Worm (Caenorhabditis elegans) whole organism, late embryonic: ENCODE results near the gene F22E12.3.

Experiments
- C08G9.2 ChIP-seq: sonication (generic microtip); optimal IDR thresholded peaks from 2 replicates; lab custom pipeline; 2016; ENCODE audit warnings: mild to moderate bottlenecking, missing genetic modification characterization, moderate library complexity, missing compliant biosample characterization
- K02D7.2 ChIP-seq: sonication (generic microtip); optimal IDR thresholded peaks from 2 replicates; lab custom pipeline; 2017; ENCODE audit warnings: mild to moderate bottlenecking, missing genetic modification characterization, missing compliant biosample characterization
- Y22D7AL.16 ChIP-seq: sonication (generic microtip); optimal IDR thresholded peaks from 2 replicates; lab custom pipeline; 2016; ENCODE audit warnings: missing genetic modification characterization, missing compliant biosample characterization
- ahr-1 ChIP-seq: sonication (generic microtip); optimal IDR thresholded peaks from 2 replicates; lab custom pipeline; 2016; ENCODE audit warnings: missing genetic modification characterization, missing compliant biosample characterization
- ama-1 ChIP-seq: fragments of 150-350 bp; optimal IDR thresholded peaks from 2 replicates; lab custom pipeline; 2014
- ceh-14 ChIP-seq: sonication (generic microtip); optimal IDR thresholded peaks from 2 replicates; lab custom pipeline; 2016; ENCODE audit warnings: missing genotype, missing genetic modification characterization, missing compliant biosample characterization
- ceh-2 ChIP-seq: sonication (generic microtip); optimal IDR thresholded peaks from 2 replicates; lab custom pipeline; 2016; ENCODE audit warnings: missing genotype, missing genetic modification characterization, missing compliant biosample characterization
- ceh-24 ChIP-seq: sonication (generic microtip); optimal IDR thresholded peaks from 2 replicates; lab custom pipeline; 2016; ENCODE audit warnings: mild to moderate bottlenecking, missing genetic modification characterization, missing compliant biosample characterization
- ceh-30 ChIP-seq: fragments of 150-350 bp; optimal IDR thresholded peaks from 2 replicates; lab custom pipeline; 2014; ENCODE audit warnings: missing biosample characterization, missing genetic modification characterization
- ceh-31 ChIP-seq: sonication (generic microtip); optimal IDR thresholded peaks from 2 replicates; lab custom pipeline; 2016; ENCODE audit warnings: missing genetic modification characterization, missing compliant biosample characterization
- ceh-45 ChIP-seq: fragments of 200-800 bp; sonication (Bioruptor generic); IDR thresholded peaks from 2 replicates; pipeline ENCODE4 v1.3.6; 2022; ENCODE audit warnings: missing genetic modification reagents, missing genetic modification characterization, missing compliant biosample characterization
- ceh-48 ChIP-seq: sonication (generic microtip); optimal IDR thresholded peaks from 2 replicates; lab custom pipeline; 2016; ENCODE audit warnings: missing genetic modification characterization, inconsistent platforms, missing compliant biosample characterization
- ceh-9 ChIP-seq: sonication (generic microtip); optimal IDR thresholded peaks from 2 replicates; lab custom pipeline; 2016; ENCODE audit warnings: mild to moderate bottlenecking, missing genetic modification characterization, inconsistent platforms, missing compliant biosample characterization
- che-1 ChIP-seq: sonication (generic microtip); optimal IDR thresholded peaks from 2 replicates; lab custom pipeline; 2016; ENCODE audit warnings: mild to moderate bottlenecking, missing genetic modification characterization, missing compliant biosample characterization
- dve-1 ChIP-seq: sonication (generic microtip); optimal IDR thresholded peaks from 2 replicates; lab custom pipeline; 2017; ENCODE audit warnings: antibody characterized with exemption, mild to moderate bottlenecking, missing genetic modification characterization, missing compliant biosample characterization
- ets-4 ChIP-seq: sonication (generic microtip); optimal IDR thresholded peaks from 2 replicates; lab custom pipeline; 2016; ENCODE audit warnings: missing genetic modification characterization, missing compliant biosample characterization
- eyg-1 ChIP-seq: sonication (generic microtip); optimal IDR thresholded peaks from 2 replicates; lab custom pipeline; 2016; ENCODE audit warnings: missing genotype, missing genetic modification characterization, missing compliant biosample characterization
- fax-1 ChIP-seq: sonication (generic microtip); optimal IDR thresholded peaks from 2 replicates; lab custom pipeline; 2016; ENCODE audit warnings: missing genotype, missing genetic modification characterization, missing compliant biosample characterization
- fkh-10 ChIP-seq: fragments of 150-350 bp; optimal IDR thresholded peaks from 2 replicates; lab custom pipeline; 2014; ENCODE audit warnings: missing biosample characterization, missing genetic modification reagents, missing genetic modification characterization
- fkh-6 ChIP-seq: sonication (generic microtip); optimal IDR thresholded peaks from 2 replicates; lab custom pipeline; 2016; ENCODE audit warnings: missing genetic modification characterization, missing compliant biosample characterization
- hlh-15 ChIP-seq: sonication (generic microtip); optimal IDR thresholded peaks from 2 replicates; lab custom pipeline; 2016; ENCODE audit warnings: missing genetic modification characterization, missing compliant biosample characterization
- hlh-30 ChIP-seq: sonication (generic microtip); optimal IDR thresholded peaks from 2 replicates; lab custom pipeline; 2017; ENCODE audit warnings: antibody characterized with exemption, missing genetic modification characterization, missing compliant biosample characterization; ENCODE audit not compliant: insufficient read depth
- hlh-8 ChIP-seq: sonication (generic microtip); optimal IDR thresholded peaks from 2 replicates; lab custom pipeline; 2016; ENCODE audit warnings: missing genotype, missing genetic modification characterization, missing compliant biosample characterization
- lin-11 ChIP-seq: fragments of 200-800 bp; sonication (Bioruptor generic); optimal IDR thresholded peaks from 2 replicates; lab custom pipeline; 2018; ENCODE audit warnings: mild to moderate bottlenecking, missing genetic modification characterization, missing compliant biosample characterization
- madf-2 ChIP-seq: sonication (generic microtip); optimal IDR thresholded peaks from 2 replicates; lab custom pipeline; 2017; ENCODE audit warnings: missing genetic modification characterization, missing compliant biosample characterization
- mec-3 ChIP-seq: sonication (generic microtip); optimal IDR thresholded peaks from 2 replicates; lab custom pipeline; 2016; ENCODE audit warnings: borderline replicate concordance, missing genetic modification characterization, missing compliant biosample characterization
- npax-4 ChIP-seq: sonication (generic microtip); optimal IDR thresholded peaks from 2 replicates; lab custom pipeline; 2016; ENCODE audit warnings: missing genetic modification characterization, missing compliant biosample characterization
- pag-3 ChIP-seq: sonication (generic microtip); optimal IDR thresholded peaks from 2 replicates; lab custom pipeline; 2016; ENCODE audit warnings: missing compliant biosample characterization, missing genetic modification characterization, borderline replicate concordance
- pax-1 ChIP-seq: fragments of 150-350 bp; optimal IDR thresholded peaks from 2 replicates; lab custom pipeline; 2014; ENCODE audit warnings: missing biosample characterization, missing genetic modification characterization
- pha-2 ChIP-seq: sonication (generic microtip); optimal IDR thresholded peaks from 2 replicates; lab custom pipeline; 2017; ENCODE audit warnings: mild to moderate bottlenecking, missing genetic modification characterization, missing compliant biosample characterization
- rnt-1 ChIP-seq: sonication (generic microtip); optimal IDR thresholded peaks from 2 replicates; lab custom pipeline; 2016; ENCODE audit warnings: missing genetic modification characterization, missing compliant biosample characterization
- tbx-7 ChIP-seq: sonication (generic microtip); optimal IDR thresholded peaks from 2 replicates; lab custom pipeline; 2016; ENCODE audit warnings: missing genotype, missing genetic modification characterization, missing compliant biosample characterization
- ttx-3 ChIP-seq: sonication (generic microtip); optimal IDR thresholded peaks from 2 replicates; lab custom pipeline; 2016; ENCODE audit warnings: missing genetic modification reagents, missing genetic modification characterization, missing compliant biosample characterization
- unc-3 ChIP-seq, 2 experiments: fragments of 200-800 bp in 1 of 2; sonication (Bioruptor generic) in 1 of 2; sonication (generic microtip) in 1 of 2; conservative IDR thresholded peaks in 1 of 2; optimal IDR thresholded peaks in 1 of 2; 2 replicates each; pipeline versions ENCODE4 v1.3.6 to Lab custom; 2016 to 2022; ENCODE audit warnings: missing compliant biosample characterization in 2 of 2, missing genetic modification characterization in 2 of 2, missing genetic modification reagents in 1 of 2
- unc-42 ChIP-seq: sonication (generic microtip); optimal IDR thresholded peaks from 2 replicates; lab custom pipeline; 2016; ENCODE audit warnings: missing genotype, missing genetic modification characterization, missing compliant biosample characterization
- unc-86 ChIP-seq: sonication (generic microtip); optimal IDR thresholded peaks from 2 replicates; lab custom pipeline; 2016; ENCODE audit warnings: missing genetic modification characterization, missing compliant biosample characterization
- zip-5 ChIP-seq: sonication (generic microtip); optimal IDR thresholded peaks from 2 replicates; lab custom pipeline; 2016; ENCODE audit warnings: missing genetic modification characterization, missing compliant biosample characterization

The F22E12.3 gene

ce11 chrV:10503011-10503410, 39.8 kb upstream of the F22E12.3 start, which contains the start of gene C35A5.11:
C35A5.11 (minus strand) TSS chrV:10503111.
- TF ChIP-seq tbx-7 (tag; lab: Kevin White, UChicago) (no peak), fax-1 (tag; lab: Kevin White, UChicago) (no peak), ttx-3 (no peak), ceh-2 (tag; lab: Kevin White, UChicago) (no peak), dve-1 (tag; lab: Kevin White, UChicago) (no peak), ceh-14 (tag; lab: Kevin White, UChicago) (no peak), ceh-45 (GFP tag; lab: Robert Waterston, UW) (no peak), mec-3 (tag; lab: Kevin White, UChicago) (no peak), hlh-8 (tag; lab: Kevin White, UChicago) (no peak), che-1 (no peak), eyg-1 (tag; lab: Kevin White, UChicago) (no peak), fkh-10 (no peak), rnt-1 (tag; lab: Kevin White, UChicago) (no peak), fkh-6 (tag; lab: Kevin White, UChicago) (no peak), C08G9.2 (no peak), ets-4 (tag; lab: Kevin White, UChicago) (no peak), K02D7.2 (tag; lab: Kevin White, UChicago) (no peak)

- TF ChIP-seq ceh-9 (tag; lab: Kevin White, UChicago) = no peak
- no peak for TF ChIP-seq dve-1 (tag; lab: Kevin White, UChicago)
- TF ChIP-seq ama-1 (lab: Kevin White, UChicago) = no peak
- TF ChIP-seq tbx-7 (tag; lab: Kevin White, UChicago) = no peak
- TF ChIP-seq ceh-2 (tag; lab: Kevin White, UChicago) = no peak
- no peak for TF ChIP-seq hlh-15 (tag; lab: Kevin White, UChicago)
Measured at ce11 chrV:10501295-10501694, 38.1 kb upstream of the F22E12.3 start, which contains the start of gene C35A5.3. C35A5.3 (minus strand) TSS chrV:10501395.

- no peak for TF ChIP-seq ceh-48 (tag; lab: Kevin White, UChicago)
- TF ChIP-seq unc-86 (tag; lab: Kevin White, UChicago) = no peak
- TF ChIP-seq ttx-3 = no peak
- TF ChIP-seq zip-5 = no peak
- no peak for TF ChIP-seq ceh-24 (tag; lab: Kevin White, UChicago)
- TF ChIP-seq, all 69 proteins: peak for 0
Measured at ce11 chrV:10496733-10497132, 33.6 kb upstream of the F22E12.3 start, which contains the start of gene C35A5.4. C35A5.4 (plus strand) TSS chrV:10497033.

ce11 chrV:10493150-10493549, 30.0 kb upstream of the F22E12.3 start, which contains the start of gene ugt-33:
ugt-33 (plus strand) TSS chrV:10493409.
- TF ChIP-seq lin-11 (tag; lab: Kevin White, UChicago) = no peak
- no peak for TF ChIP-seq pag-3 (tag; lab: Kevin White, UChicago)
- TF ChIP-seq ceh-30 = no peak
- TF ChIP-seq hlh-30 = no peak
- TF ChIP-seq Y22D7AL.16 = no peak
- no peak for TF ChIP-seq hlh-15 (tag; lab: Kevin White, UChicago)
- TF ChIP-seq ceh-9 (tag; lab: Kevin White, UChicago) = no peak
- TF ChIP-seq ceh-24 (tag; lab: Kevin White, UChicago) = no peak
- no peak for TF ChIP-seq hlh-8 (tag; lab: Kevin White, UChicago)
- no peak for TF ChIP-seq ceh-31 (tag; lab: Kevin White, UChicago)

ce11 chrV:10491443-10491842, 28.3 kb upstream of the F22E12.3 start, which contains the start of gene aqp-5:
aqp-5 (plus strand) TSS chrV:10491743.
- TF ChIP-seq unc-3 (GFP tag; conservative IDR thresholded peaks at IDR 0.05; lab: Robert Waterston, UW) (no peak), unc-3 (tag; optimal IDR thresholded peaks at IDR 0.05; lab: Kevin White, UChicago) (no peak), ceh-14 (tag; lab: Kevin White, UChicago) (no peak), pag-3 (tag; lab: Kevin White, UChicago) (no peak), Y22D7AL.16 (no peak), npax-4 (no peak), madf-2 (no peak), ahr-1 (tag; lab: Kevin White, UChicago) (no peak), ceh-48 (tag; lab: Kevin White, UChicago) (no peak), dve-1 (tag; lab: Kevin White, UChicago) (no peak), lin-11 (tag; lab: Kevin White, UChicago) (no peak), unc-42 (tag; lab: Kevin White, UChicago) (no peak), pax-1 (no peak), pha-2 (tag; lab: Kevin White, UChicago) (no peak)
- TF ChIP-seq, all 69 proteins: peak for 0
